Worm (Caenorhabditis elegans): Measurements from ENCODE around the gene suf-1.

Gene suf-1

DNA sequence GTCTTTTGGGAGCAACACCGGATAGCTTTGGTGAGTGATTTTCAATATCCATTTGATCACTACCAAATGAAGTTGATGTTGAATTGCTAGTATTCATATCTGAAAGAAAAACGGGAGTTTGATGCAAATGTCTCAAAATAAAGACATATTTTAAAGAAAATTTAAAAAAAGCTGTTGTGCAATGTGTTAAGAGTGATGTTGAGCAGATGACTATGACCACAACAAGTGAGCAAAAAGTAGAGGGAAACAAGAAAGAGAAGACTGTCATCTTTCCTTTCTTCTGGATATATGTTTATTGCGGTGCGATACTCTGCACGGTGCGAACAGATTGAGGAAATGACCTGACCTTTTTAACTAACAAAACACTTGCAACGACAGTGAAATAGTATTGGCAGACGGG is 19.8 kb downstream of the suf-1 start, which contains the start of gene T22C8.4:
Gene T22C8.4 (minus strand): TSS at position 101 of the 400 bp plus-strand sequence.
- TF ChIP-seq C08G9.2 (tag; optimal IDR thresholded peaks at IDR 0.05): no peak
- no peak for TF ChIP-seq unc-86 (tag; optimal IDR thresholded peaks at IDR 0.05)
- no peak for TF ChIP-seq ceh-2 (tag; optimal IDR thresholded peaks at IDR 0.05)
- no peak for TF ChIP-seq pag-3 (tag; optimal IDR thresholded peaks at IDR 0.05; ENCODE audit: borderline replicate concordance)
- no peak for TF ChIP-seq Y22D7AL.16 (tag; optimal IDR thresholded peaks at IDR 0.05)
- TF ChIP-seq syd-9 (tag; optimal IDR thresholded peaks at IDR 0.05): no peak
- TF ChIP-seq fax-1 (tag; optimal IDR thresholded peaks at IDR 0.05): no peak
- no peak for TF ChIP-seq sox-2 (GFP tag; IDR thresholded peaks at IDR 0.05)
- no peak for TF ChIP-seq K09A11.1 (tag; optimal IDR thresholded peaks at IDR 0.05; ENCODE audit: insufficient read depth)
- no peak for TF ChIP-seq ceh-34 (tag; optimal IDR thresholded peaks at IDR 0.05)
- TF ChIP-seq elt-2 (tag; optimal IDR thresholded peaks at IDR 0.05): no peak

DNA sequence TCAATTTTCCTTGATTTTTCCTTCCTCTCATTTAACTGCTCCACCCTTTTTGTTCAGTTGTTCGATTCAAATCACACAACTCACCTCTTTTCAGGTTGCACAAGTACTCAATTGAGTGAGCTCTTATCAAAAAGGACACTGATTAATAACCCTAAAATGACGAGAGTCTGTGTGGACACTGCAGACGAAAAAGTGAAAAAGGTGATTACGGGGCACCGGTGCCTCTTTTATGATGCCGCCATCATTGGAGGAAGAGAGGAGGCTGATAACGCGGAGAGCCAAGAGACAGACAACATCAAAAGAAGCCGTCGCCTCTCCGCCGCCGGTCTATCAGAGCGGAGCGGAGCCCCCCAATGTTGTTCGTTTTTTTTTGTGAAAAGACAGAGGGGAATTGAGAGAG is 21.5 kb downstream of the suf-1 start, which contains the start of gene sptf-2:
Gene sptf-2 (plus strand): TSS at position 297 of the 400 bp plus-strand sequence.
- TF ChIP-seq elt-2 (tag; optimal IDR thresholded peaks at IDR 0.05) (peak; percentile 93), sdc-2 (tag; optimal IDR thresholded peaks at IDR 0.05) (no peak)

DNA sequence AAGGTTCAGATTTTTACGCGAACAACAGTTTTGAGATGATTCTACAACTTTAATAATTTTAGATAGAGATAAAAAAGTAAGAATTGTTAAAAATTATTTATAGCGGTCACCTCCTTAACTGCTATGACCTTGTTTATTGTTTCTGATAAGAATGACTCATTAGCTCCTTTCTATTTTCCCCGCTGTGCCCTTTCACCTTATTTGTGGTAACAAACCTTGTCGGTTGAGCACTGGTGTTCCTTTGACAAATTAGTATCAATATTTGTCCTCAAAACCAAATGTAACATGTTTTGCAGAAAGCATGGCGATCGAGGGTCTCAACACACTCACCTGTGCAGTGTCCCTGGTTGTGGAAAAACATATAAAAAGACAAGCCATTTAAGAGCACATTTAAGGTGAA is 23.0 kb downstream of the suf-1 start:
- TF ChIP-seq ceh-45 (GFP tag; IDR thresholded peaks at IDR 0.05) (no peak), ama-1 (optimal IDR thresholded peaks at IDR 0.05) (no peak), T23F11.4 (GFP tag; optimal IDR thresholded peaks at IDR 0.05) (no peak), C38D4.7 (GFP tag; optimal IDR thresholded peaks at IDR 0.05) (no peak), odd-2 (tag; optimal IDR thresholded peaks at IDR 0.05) (no peak), hlh-15 (tag; optimal IDR thresholded peaks at IDR 0.05) (no peak), hlh-13 (GFP tag; optimal IDR thresholded peaks at IDR 0.05) (no peak), lim-6 (tag; optimal IDR thresholded peaks at IDR 0.05) (no peak), lin-11 (tag; optimal IDR thresholded peaks at IDR 0.05) (no peak)

DNA sequence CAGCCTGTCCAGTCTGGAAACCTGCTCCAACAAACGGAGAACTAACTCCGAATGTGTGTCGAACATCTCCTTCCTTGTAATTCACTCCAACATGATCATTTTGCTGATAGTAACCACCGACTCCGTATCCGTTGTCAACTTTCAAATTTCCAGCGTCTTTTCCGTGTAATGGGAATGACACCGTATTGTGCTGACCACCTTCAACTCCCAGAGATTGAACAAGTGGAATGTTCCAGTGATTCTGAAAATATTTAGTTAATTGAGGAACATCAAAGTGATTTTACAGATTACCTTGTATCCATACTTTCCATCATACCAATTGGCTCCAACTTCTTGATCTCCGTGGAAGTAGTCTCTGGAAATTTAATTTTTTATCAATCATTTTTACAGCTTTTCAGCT is 24.3 kb downstream of the suf-1 start:
- no peak for TF ChIP-seq C38D4.7 (GFP tag; optimal IDR thresholded peaks at IDR 0.05)
- TF ChIP-seq pat-9 (tag; optimal IDR thresholded peaks at IDR 0.05): no peak
- TF ChIP-seq ceh-24 (tag; optimal IDR thresholded peaks at IDR 0.05): no peak
- no peak for TF ChIP-seq hlh-6 (tag; optimal IDR thresholded peaks at IDR 0.05)
- TF ChIP-seq elt-2 (tag; optimal IDR thresholded peaks at IDR 0.05): no peak
- TF ChIP-seq ets-4 (tag; optimal IDR thresholded peaks at IDR 0.05): no peak
- TF ChIP-seq pha-2 (tag; optimal IDR thresholded peaks at IDR 0.05): no peak
- TF ChIP-seq odd-2 (tag; optimal IDR thresholded peaks at IDR 0.05): no peak
- no peak for TF ChIP-seq ceh-30 (tag; optimal IDR thresholded peaks at IDR 0.05)
- no peak for TF ChIP-seq Y22D7AL.16 (tag; optimal IDR thresholded peaks at IDR 0.05)
- no peak for TF ChIP-seq hlh-15 (tag; optimal IDR thresholded peaks at IDR 0.05)
- no peak for TF ChIP-seq ceh-18 (tag; optimal IDR thresholded peaks at IDR 0.05)
- TF ChIP-seq dmd-4 (tag; optimal IDR thresholded peaks at IDR 0.05; ENCODE audit: borderline replicate concordance): no peak
- TF ChIP-seq elt-4 (tag; optimal IDR thresholded peaks at IDR 0.05): no peak
- no peak for TF ChIP-seq eyg-1 (tag; optimal IDR thresholded peaks at IDR 0.05)
- no peak for TF ChIP-seq ttx-3 (tag; optimal IDR thresholded peaks at IDR 0.05)
- no peak for TF ChIP-seq pag-3 (tag; optimal IDR thresholded peaks at IDR 0.05; ENCODE audit: borderline replicate concordance)
- TF ChIP-seq ceh-48 (tag; optimal IDR thresholded peaks at IDR 0.05): no peak

DNA sequence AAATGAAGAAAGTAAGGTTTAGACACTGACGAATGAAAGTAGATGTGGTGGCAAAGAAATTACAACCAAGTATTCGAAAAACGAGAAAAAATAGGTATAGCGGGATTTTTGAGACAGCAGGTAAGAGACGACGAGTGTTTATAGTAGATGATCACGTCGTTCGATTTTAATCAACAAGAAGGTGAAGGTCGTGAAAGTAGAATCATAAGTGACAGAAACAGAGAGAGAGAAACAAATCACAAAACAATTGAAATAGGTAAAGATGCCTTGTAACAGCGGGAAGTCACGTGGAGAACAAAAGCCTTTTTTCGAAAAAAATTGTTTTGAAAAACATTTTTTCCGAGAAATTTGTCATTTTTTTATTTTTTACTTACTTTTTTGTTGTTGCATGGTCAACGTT is 26.4 kb downstream of the suf-1 start, which contains the start of gene T22C8.6:
Gene T22C8.6 (minus strand): TSS at position 194 of the 400 bp plus-strand sequence.
- no peak for TF ChIP-seq ttx-3 (tag; optimal IDR thresholded peaks at IDR 0.05)
- TF ChIP-seq unc-55 (GFP tag; optimal IDR thresholded peaks at IDR 0.05): no peak
- no peak for TF ChIP-seq ceh-34 (tag; optimal IDR thresholded peaks at IDR 0.05)
- no peak for TF ChIP-seq pat-9 (tag; optimal IDR thresholded peaks at IDR 0.05)
- no peak for TF ChIP-seq nhr-232 (tag; optimal IDR thresholded peaks at IDR 0.05)
- no peak for TF ChIP-seq ceh-48 (tag; optimal IDR thresholded peaks at IDR 0.05)
- TF ChIP-seq lin-11 (tag; optimal IDR thresholded peaks at IDR 0.05): no peak
- TF ChIP-seq pag-3 (tag; optimal IDR thresholded peaks at IDR 0.05; ENCODE audit: borderline replicate concordance): no peak
- no peak for TF ChIP-seq lim-6 (tag; optimal IDR thresholded peaks at IDR 0.05)
- TF ChIP-seq sdc-2 (tag; optimal IDR thresholded peaks at IDR 0.05): no peak
- TF ChIP-seq unc-42 (tag; optimal IDR thresholded peaks at IDR 0.05): no peak
- no peak for TF ChIP-seq gmeb-2 (tag; optimal IDR thresholded peaks at IDR 0.05)
- TF ChIP-seq ceh-31 (tag; optimal IDR thresholded peaks at IDR 0.05): no peak
- TF ChIP-seq hlh-8 (tag; optimal IDR thresholded peaks at IDR 0.05): no peak
- TF ChIP-seq fax-1 (tag; optimal IDR thresholded peaks at IDR 0.05): no peak
- TF ChIP-seq ref-2 (tag; optimal IDR thresholded peaks at IDR 0.05): no peak
- TF ChIP-seq C38D4.7 (GFP tag; optimal IDR thresholded peaks at IDR 0.05): no peak
